Fruit fly (Drosophila melanogaster): Measurements from ENCODE around the gene CG3061.

DNA sequence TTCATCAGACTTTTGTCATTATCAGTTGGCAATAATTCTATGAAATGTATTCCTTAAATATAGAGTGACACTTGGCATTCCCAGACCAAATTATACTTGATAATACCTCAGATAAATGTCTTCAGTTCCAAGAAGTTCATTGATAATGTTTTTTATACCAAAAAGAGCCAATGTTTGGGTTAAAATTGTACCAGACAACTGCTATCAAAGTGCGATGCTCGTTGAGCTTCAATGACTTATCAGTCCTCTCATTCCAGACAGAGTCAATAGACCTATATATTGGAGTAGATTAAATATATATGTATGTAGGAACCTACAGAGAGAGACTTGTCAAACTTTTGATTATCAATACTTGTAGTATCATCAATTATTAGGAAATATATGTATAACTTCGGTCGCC lies 33.1 kb downstream of the CG3061 start:
- TF ChIP-seq CG6791 (GFP tag; IDR thresholded peaks at IDR 0.05; ENCODE audit: partially characterized antibody) (no peak), repo (GFP tag; optimal IDR thresholded peaks at IDR 0.05) (no peak), CG2875 (GFP tag; optimal IDR thresholded peaks at IDR 0.05) (no peak), CG3281 (GFP tag; optimal IDR thresholded peaks at IDR 0.05) (no peak), CG9797 (GFP tag; optimal IDR thresholded peaks at IDR 0.05) (no peak), Spps (tag; optimal IDR thresholded peaks at IDR 0.05) (no peak), Dref (GFP tag; IDR thresholded peaks at IDR 0.05) (no peak), Hsf (GFP tag; optimal IDR thresholded peaks at IDR 0.05) (no peak), kay (GFP tag; optimal IDR thresholded peaks at IDR 0.05) (no peak), wek (GFP tag; optimal IDR thresholded peaks at IDR 0.05) (no peak), tio (GFP tag; optimal IDR thresholded peaks at IDR 0.05) (no peak), CG8089 (GFP tag; optimal IDR thresholded peaks at IDR 0.05) (no peak), fd64A (GFP tag; optimal IDR thresholded peaks at IDR 0.05) (no peak)
